Worm (Caenorhabditis elegans): ENCODE measurements around the gene C16C8.5.

ce11 chrII:3416528-3416927 lies 28.7 kb downstream of the C16C8.5 start, which contains the start of gene nep-6:
- TF ChIP-seq lin-13 (tag; optimal IDR thresholded peaks at IDR 0.05) (no peak), mep-1 (tag; optimal IDR thresholded peaks at IDR 0.05) (no peak), pha-4 (tag; optimal IDR thresholded peaks at IDR 0.05) (no peak), nhr-28 (tag; optimal IDR thresholded peaks at IDR 0.05) (no peak), nhr-76 (tag; optimal IDR thresholded peaks at IDR 0.05) (no peak), tbx-8 (GFP tag; optimal IDR thresholded peaks at IDR 0.05) (no peak), mab-5 (tag; optimal IDR thresholded peaks at IDR 0.05) (no peak), snpc-4 (tag; optimal IDR thresholded peaks at IDR 0.05) (no peak), ztf-11 (tag; optimal IDR thresholded peaks at IDR 0.05) (no peak), blmp-1 (tag; optimal IDR thresholded peaks at IDR 0.05) (no peak), nhr-2 (tag; optimal IDR thresholded peaks at IDR 0.05) (no peak), lsy-2 (tag; optimal IDR thresholded peaks at IDR 0.05) (no peak), hlh-1 (tag; optimal IDR thresholded peaks at IDR 0.05) (no peak)

Measured in whole organism, mixed stage, embryonic.